Fruit fly (Drosophila melanogaster): ENCODE results near the gene CG15561.

Gene CG15561

dm6 chr3R:31196731-31197130, 19.0 kb downstream of the CG15561 start, which contains the start of gene CG1544 (continued):
- no peak for TF ChIP-seq Ets65A (GFP tag)
- peak; percentile 26 for TF ChIP-seq CG18011 (GFP tag; optimal IDR thresholded peaks at IDR 0.05)
- 0 out of 4 replicates have a peak, but pooled peaks have one; percentile 64 for TF ChIP-seq chinmo (GFP tag; IDR thresholded peaks at IDR 0.05; ENCODE audit: partially characterized antibody)
- peak; percentile 9 for TF ChIP-seq cg (GFP tag; optimal IDR thresholded peaks at IDR 0.05)
- no peak for TF ChIP-seq pan (optimal IDR thresholded peaks at IDR 0.05)
- TF ChIP-seq pan (GFP tag; optimal IDR thresholded peaks at IDR 0.05 in 1 of 2, IDR thresholded peaks at IDR 0.05 in 1 of 2): peak in 1 of 2 experiments; percentile 7
- TF ChIP-seq CG8089 (GFP tag; optimal IDR thresholded peaks at IDR 0.05): no peak
- TF ChIP-seq C15 (GFP tag; IDR thresholded peaks at IDR 0.05): no peak
- TF ChIP-seq D19B (GFP tag; optimal IDR thresholded peaks at IDR 0.05): no peak
- TF ChIP-seq HHEX (GFP tag; optimal IDR thresholded peaks at IDR 0.05): no peak
- no peak for TF ChIP-seq CG17361 (GFP tag; IDR thresholded peaks at IDR 0.05)
- 0 out of 3 replicates have a peak, but pooled peaks have one; percentile 12 for TF ChIP-seq HLH4C (GFP tag; IDR thresholded peaks at IDR 0.05; ENCODE audit: partially characterized antibody)
- no peak for TF ChIP-seq insv (GFP tag; optimal IDR thresholded peaks at IDR 0.05)
- TF ChIP-seq CG17912 (GFP tag; optimal IDR thresholded peaks at IDR 0.05): no peak
- TF ChIP-seq CG4820 (GFP tag; optimal IDR thresholded peaks at IDR 0.05): no peak
- TF ChIP-seq Eip74EF (GFP tag; optimal IDR thresholded peaks at IDR 0.05): no peak
- no peak for TF ChIP-seq hbn (GFP tag; IDR thresholded peaks at IDR 0.05; ENCODE audit: partially characterized antibody)
- no peak for TF ChIP-seq Lhr (GFP tag; optimal IDR thresholded peaks at IDR 0.05)
- peak; percentile 16; the same call in 1 of the 2 replicates for TF ChIP-seq NFAT (GFP tag; IDR thresholded peaks at IDR 0.05)
- no peak for TF ChIP-seq bbx (GFP tag; IDR thresholded peaks at IDR 0.05; ENCODE audit: partially characterized antibody)
- no peak for TF ChIP-seq CG4424 (GFP tag; optimal IDR thresholded peaks at IDR 0.05)
- TF ChIP-seq nmo (GFP tag; optimal IDR thresholded peaks at IDR 0.05): no peak
- no peak for TF ChIP-seq CG18764 (GFP tag; optimal IDR thresholded peaks at IDR 0.05)
- TF ChIP-seq psq (GFP tag; optimal IDR thresholded peaks at IDR 0.05): no peak
- TF ChIP-seq CG18619 (GFP tag; optimal IDR thresholded peaks at IDR 0.05): no peak
- TF ChIP-seq Fer1 (GFP tag; optimal IDR thresholded peaks at IDR 0.05): no peak
- peak; percentile 34; the same call in 1 of the 2 replicates for TF ChIP-seq amos (GFP tag; IDR thresholded peaks at IDR 0.05; ENCODE audit: partially characterized antibody)
- TF ChIP-seq CG16813 (GFP tag; IDR thresholded peaks at IDR 0.05; ENCODE audit: partially characterized antibody): no peak
- TF ChIP-seq HmgZ (tag; optimal IDR thresholded peaks at IDR 0.05): peak; percentile 31
- no peak for TF ChIP-seq lmd (GFP tag; IDR thresholded peaks at IDR 0.05)
- no peak for TF ChIP-seq CG4282 (GFP tag; optimal IDR thresholded peaks at IDR 0.05)
- TF ChIP-seq lbe (GFP tag; optimal IDR thresholded peaks at IDR 0.05): no peak
- TF ChIP-seq pita (GFP tag; optimal IDR thresholded peaks at IDR 0.05): peak; percentile 13
- TF ChIP-seq CG14667 (GFP tag; IDR thresholded peaks at IDR 0.05): no peak
- TF ChIP-seq CG12391 (tag; optimal IDR thresholded peaks at IDR 0.05): no peak
- no peak for TF ChIP-seq Usf (GFP tag; optimal IDR thresholded peaks at IDR 0.05)
- no peak for TF ChIP-seq NK7.1 (GFP tag; optimal IDR thresholded peaks at IDR 0.05)
- peak; percentile 96 for TF ChIP-seq mirr (GFP tag; optimal IDR thresholded peaks at IDR 0.05)
- no peak for TF ChIP-seq bigmax (GFP tag; optimal IDR thresholded peaks at IDR 0.05)
- TF ChIP-seq ash1 (GFP tag; optimal IDR thresholded peaks at IDR 0.05): no peak
- no peak for TF ChIP-seq twi (tag; optimal IDR thresholded peaks at IDR 0.05)
- TF ChIP-seq CG12744 (GFP tag; optimal IDR thresholded peaks at IDR 0.05): no peak
- no peak for TF ChIP-seq CG17829 (tag; optimal IDR thresholded peaks at IDR 0.05)
- TF ChIP-seq CG14860 (GFP tag; IDR thresholded peaks at IDR 0.05; ENCODE audit: partially characterized antibody): no peak
- TF ChIP-seq hb (GFP tag; IDR thresholded peaks at IDR 0.05; ENCODE audit: partially characterized antibody): no peak
- TF ChIP-seq knrl (GFP tag; IDR thresholded peaks at IDR 0.05; ENCODE audit: partially characterized antibody): no peak
- no peak for TF ChIP-seq pzg (GFP tag; optimal IDR thresholded peaks at IDR 0.05)
- no peak for TF ChIP-seq sob (GFP tag; IDR thresholded peaks at IDR 0.05)
- TF ChIP-seq Deaf1 (tag; optimal IDR thresholded peaks at IDR 0.05): peak; percentile 21
- TF ChIP-seq CG13775 (GFP tag; optimal IDR thresholded peaks at IDR 0.05): no peak
